Fruit fly (Drosophila melanogaster) whole organism, embryonic: ENCODE measurements around the gene S6KL.
A peak's percentile ranks its signal among the peaks of the same experiment; 100 is the strongest.

Experiments used
- ATbp ChIP-seq: fragments of 200-800 bp; sonication (Bioruptor generic); optimal IDR thresholded peaks from 2 replicates; lab custom pipeline; 2017; ENCODE audit warnings: missing biosample characterization, mild to moderate bottlenecking, missing genetic modification characterization, missing genetic modification reagents
- CG11456 ChIP-seq: fragments of 200-800 bp; sonication (Bioruptor generic); IDR thresholded peaks from 3 replicates; pipeline ENCODE4 v1.3.6; 2022; ENCODE audit warnings: missing biosample characterization, missing genetic modification characterization
- CG13287 ChIP-seq: fragments of 200-800 bp; sonication (Bioruptor generic); IDR thresholded peaks from 2 replicates; pipeline ENCODE4 v1.3.6; 2022; ENCODE audit warnings: missing biosample characterization, missing genetic modification characterization; ENCODE audit not compliant: partially characterized antibody
- CG16813 ChIP-seq: fragments of 200-800 bp; sonication (Bioruptor generic); IDR thresholded peaks from 3 replicates; pipeline ENCODE4 v1.3.6; 2022; ENCODE audit warnings: missing biosample characterization, missing genetic modification characterization; ENCODE audit not compliant: partially characterized antibody
- CG17186 ChIP-seq: fragments of 200-800 bp; sonication (Bioruptor generic); optimal IDR thresholded peaks from 3 replicates; lab custom pipeline; 2017; ENCODE audit warnings: missing biosample characterization, missing genetic modification reagents, missing genetic modification characterization
- CG17612 ChIP-seq: fragments of 200-800 bp; sonication (Bioruptor generic); IDR thresholded peaks from 2 replicates; pipeline ENCODE4 v1.3.6; 2022; ENCODE audit warnings: missing biosample characterization, missing genetic modification characterization
- CG18764 ChIP-seq: fragments of 200-800 bp; sonication (Bioruptor generic); optimal IDR thresholded peaks from 3 replicates; lab custom pipeline; 2016; ENCODE audit warnings: missing biosample characterization, missing genetic modification characterization
- CG30020 ChIP-seq: fragments of 200-800 bp; optimal IDR thresholded peaks from 2 replicates; lab custom pipeline; 2019; ENCODE audit warnings: missing biosample characterization, mild to moderate bottlenecking, missing genetic modification characterization, moderate library complexity
- CG30431 ChIP-seq: fragments of 200-800 bp; sonication (Bioruptor generic); optimal IDR thresholded peaks from 2 replicates; lab custom pipeline; 2017; ENCODE audit warnings: missing biosample characterization, missing genetic modification characterization
- CG31365 ChIP-seq: fragments of 200-800 bp; sonication (Bioruptor generic); optimal IDR thresholded peaks from 2 replicates; lab custom pipeline; 2018; ENCODE audit warnings: missing biosample characterization, mild to moderate bottlenecking, missing genetic modification characterization
- CG32772 ChIP-seq: fragments of 200-800 bp; sonication (Bioruptor generic); IDR thresholded peaks from 2 replicates; pipeline ENCODE4 v1.3.6; 2022; ENCODE audit warnings: missing biosample characterization, missing genetic modification characterization
- CG33557 ChIP-seq: fragments of 200-800 bp; sonication (Bioruptor generic); optimal IDR thresholded peaks from 2 replicates; lab custom pipeline; 2019; ENCODE audit warnings: missing biosample characterization, mild to moderate bottlenecking, missing genetic modification characterization, moderate library complexity
- CG34224 ChIP-seq: fragments of 200-800 bp; sonication (Bioruptor generic); IDR thresholded peaks from 3 replicates; pipeline ENCODE4 v1.3.6; 2022; ENCODE audit warnings: missing biosample characterization, missing genetic modification characterization; ENCODE audit not compliant: partially characterized antibody
- CG4360 ChIP-seq: fragments of 200-800 bp; sonication (Bioruptor generic); IDR thresholded peaks from 2 replicates; pipeline ENCODE4 v1.3.6; 2022; ENCODE audit warnings: missing biosample characterization, missing genetic modification characterization
- CG4424 ChIP-seq: fragments of 200-800 bp; sonication (Bioruptor generic); optimal IDR thresholded peaks from 3 replicates; lab custom pipeline; 2016; ENCODE audit warnings: missing biosample characterization, missing genetic modification characterization
- CG4707 ChIP-seq: fragments of 200-800 bp; sonication (Bioruptor generic); optimal IDR thresholded peaks from 2 replicates; lab custom pipeline; 2018; ENCODE audit warnings: missing biosample characterization, mild to moderate bottlenecking, missing genetic modification characterization, moderate library complexity
- CG6689 ChIP-seq: fragments of 200-800 bp; sonication (Bioruptor generic); IDR thresholded peaks from 2 replicates; pipeline ENCODE4 v1.3.6; 2022; ENCODE audit warnings: missing biosample characterization, missing genetic modification characterization
- CG8290 ChIP-seq, 3 experiments: fragments of 200-800 bp; sonication (Bioruptor generic); optimal IDR thresholded peaks; 2 replicates each; lab custom pipeline; 2016 to 2019; ENCODE audit warnings: missing biosample characterization in 3 of 3, missing genetic modification characterization in 3 of 3, mild to moderate bottlenecking in 2 of 3, moderate library complexity in 1 of 3
- CG8478 ChIP-seq: fragments of >200 bp; optimal IDR thresholded peaks from 2 replicates; lab custom pipeline; 2018
- CoRest ChIP-seq: fragments of 200-800 bp; sonication (Bioruptor generic); optimal IDR thresholded peaks from 3 replicates; lab custom pipeline; 2018; ENCODE audit warnings: missing biosample characterization, mild to moderate bottlenecking, missing genetic modification characterization, moderate library complexity
- Deaf1 ChIP-seq: fragments of 200-800 bp; optimal IDR thresholded peaks from 3 replicates; lab custom pipeline; 2019; ENCODE audit warnings: missing biosample characterization, mild to moderate bottlenecking, missing genetic modification characterization, moderate library complexity
- ERR ChIP-seq: fragments of 200-800 bp; sonication (Bioruptor generic); optimal IDR thresholded peaks from 2 replicates; lab custom pipeline; 2016; ENCODE audit warnings: missing biosample characterization, missing genetic modification characterization
- HHEX ChIP-seq: fragments of 200-800 bp; sonication (Bioruptor generic); optimal IDR thresholded peaks from 3 replicates; lab custom pipeline; 2017; ENCODE audit warnings: missing biosample characterization, mild to moderate bottlenecking, missing genetic modification characterization, missing genetic modification reagents
- HmgD ChIP-seq: fragments of 200-800 bp; sonication (Bioruptor generic); optimal IDR thresholded peaks from 3 replicates; lab custom pipeline; 2016; ENCODE audit warnings: missing biosample characterization, missing genetic modification characterization
- HmgZ ChIP-seq: fragments of 200-800 bp; sonication (Bioruptor generic); optimal IDR thresholded peaks from 2 replicates; lab custom pipeline; 2018; ENCODE audit warnings: missing biosample characterization, mild to moderate bottlenecking, missing genetic modification characterization
- Hr78 ChIP-seq, 2 experiments: fragments of 200-800 bp in 1 of 2; fragments of >200 bp in 1 of 2; sonication (Bioruptor generic) in 1 of 2; optimal IDR thresholded peaks; 2 replicates each; lab custom pipeline; 2017 to 2019; ENCODE audit warnings: missing biosample characterization in 2 of 2, missing genetic modification characterization in 2 of 2, mild to moderate bottlenecking in 1 of 2, moderate library complexity in 1 of 2
- Lim3 ChIP-seq: fragments of 200-800 bp; sonication (Bioruptor generic); IDR thresholded peaks from 2 replicates; pipeline ENCODE4 v1.3.6; 2022; ENCODE audit warnings: missing biosample characterization, missing genetic modification characterization
- MBD-R2 ChIP-seq: fragments of 200-800 bp; sonication (Bioruptor generic); IDR thresholded peaks from 2 replicates; pipeline ENCODE4 v1.3.6; 2022; ENCODE audit warnings: missing biosample characterization, missing genetic modification characterization
- MTF-1 ChIP-seq: fragments of 200-800 bp; sonication (Bioruptor generic); optimal IDR thresholded peaks from 2 replicates; lab custom pipeline; 2018; ENCODE audit warnings: missing biosample characterization, mild to moderate bottlenecking, missing genetic modification characterization, borderline replicate concordance
- Med ChIP-seq: fragments of 200-800 bp; sonication (Bioruptor generic); peaks from one replicate; lab custom pipeline; 2016; ENCODE audit warnings: missing biosample characterization, missing genetic modification characterization, mild to moderate bottlenecking, inconsistent platforms, moderate library complexity
- Myb ChIP-seq: fragments of 200-800 bp; sonication (Bioruptor generic); optimal IDR thresholded peaks from 2 replicates; lab custom pipeline; 2016; ENCODE audit warnings: missing biosample characterization, missing genetic modification characterization
- Oli ChIP-seq: fragments of 200-800 bp; sonication (Bioruptor generic); optimal IDR thresholded peaks from 2 replicates; lab custom pipeline; 2018; ENCODE audit warnings: missing biosample characterization, mild to moderate bottlenecking, missing genetic modification characterization, moderate library complexity
- Poxn ChIP-seq: fragments of 200-800 bp; sonication (Bioruptor generic); IDR thresholded peaks from 2 replicates; pipeline ENCODE4 v1.3.6; 2022; ENCODE audit warnings: missing biosample characterization, missing genetic modification characterization
- Trl ChIP-seq, 3 experiments: fragments of >200 bp in 2 of 3; fragments of 200-800 bp in 1 of 3; sonication (Bioruptor generic) in 1 of 3; optimal IDR thresholded peaks; 2 replicates in 1 of 3; 3 replicates in 2 of 3; lab custom pipeline; 2016 to 2017; ENCODE audit warnings: missing biosample characterization in 1 of 3, missing genetic modification characterization in 1 of 3
- Xbp1 ChIP-seq: fragments of 200-800 bp; sonication (Bioruptor generic); optimal IDR thresholded peaks from 3 replicates; lab custom pipeline; 2016; ENCODE audit warnings: missing biosample characterization, mild to moderate bottlenecking, missing genetic modification characterization
- bowl ChIP-seq: fragments of 200-800 bp; sonication (Bioruptor generic); IDR thresholded peaks from 2 replicates; pipeline ENCODE4 v1.3.6; 2022; ENCODE audit warnings: missing biosample characterization, missing genetic modification characterization
- cg ChIP-seq: fragments of 200-800 bp; sonication (Bioruptor generic); optimal IDR thresholded peaks from 3 replicates; lab custom pipeline; 2019; ENCODE audit warnings: missing biosample characterization, mild to moderate bottlenecking, missing genetic modification characterization, moderate library complexity
- chif ChIP-seq, 2 experiments: fragments of 200-800 bp; sonication (Bioruptor generic); optimal IDR thresholded peaks; 3 replicates each; lab custom pipeline; 2016; ENCODE audit warnings: missing biosample characterization in 2 of 2, missing genetic modification characterization in 2 of 2
- dati ChIP-seq: fragments of 200-800 bp; sonication (Bioruptor generic); IDR thresholded peaks from 2 replicates; pipeline ENCODE4 v1.3.6; 2022; ENCODE audit warnings: missing biosample characterization, missing genetic modification characterization
- ems ChIP-seq: fragments of 200-800 bp; sonication (Bioruptor generic); optimal IDR thresholded peaks from 3 replicates; lab custom pipeline; 2016; ENCODE audit warnings: missing biosample characterization, missing genetic modification characterization
- eve ChIP-seq, 2 experiments: fragments of >200 bp; optimal IDR thresholded peaks; 2 replicates each; lab custom pipeline; 2017; ENCODE audit warnings: missing biosample characterization in 2 of 2, missing genetic modification characterization in 2 of 2
- fd102C ChIP-seq: fragments of 200-800 bp; sonication (Bioruptor generic); optimal IDR thresholded peaks from 2 replicates; lab custom pipeline; 2018; ENCODE audit warnings: missing biosample characterization, mild to moderate bottlenecking, missing genetic modification characterization, moderate library complexity
- fru ChIP-seq: fragments of >200 bp; optimal IDR thresholded peaks from 2 replicates; lab custom pipeline; 2017
- gfzf ChIP-seq: fragments of 200-800 bp; sonication (Bioruptor generic); optimal IDR thresholded peaks from 2 replicates; lab custom pipeline; 2016; ENCODE audit warnings: missing biosample characterization, mild to moderate bottlenecking, missing genetic modification characterization, moderate library complexity
- inv ChIP-seq: fragments of 200-800 bp; sonication (Bioruptor generic); IDR thresholded peaks from 2 replicates; pipeline ENCODE4 v1.3.6; 2022; ENCODE audit warnings: missing biosample characterization, missing genetic modification characterization; ENCODE audit not compliant: partially characterized antibody
- kay ChIP-seq: fragments of 200-800 bp; sonication (Bioruptor generic); optimal IDR thresholded peaks from 2 replicates; lab custom pipeline; 2016; ENCODE audit warnings: missing biosample characterization, missing genetic modification characterization
- p53 ChIP-seq: fragments of 200-800 bp; sonication (Bioruptor generic); optimal IDR thresholded peaks from 2 replicates; lab custom pipeline; 2016; ENCODE audit warnings: missing biosample characterization, missing genetic modification characterization
- sr ChIP-seq: fragments of 200-800 bp; sonication (Bioruptor generic); IDR thresholded peaks from 3 replicates; pipeline ENCODE4 v1.3.6; 2022; ENCODE audit warnings: missing biosample characterization, missing genetic modification characterization
- vvl ChIP-seq: fragments of 200-800 bp; sonication (Bioruptor generic); IDR thresholded peaks from 2 replicates; pipeline ENCODE4 v1.3.6; 2022; ENCODE audit warnings: missing biosample characterization, missing genetic modification characterization

S6KL gene

dm6 chrX:18814373-18814772 lies 26.1 kb downstream of the S6KL start (continued):
- TF ChIP-seq Myb (no peak), CG33557 (GFP tag; lab: Kevin White, UChicago) (no peak), Poxn (GFP tag; lab: Robert Waterston, UW) (no peak), CG4707 (GFP tag; lab: Kevin White, UChicago) (no peak), CG4360 (GFP tag; lab: Robert Waterston, UW) (peak; percentile 71), ATbp (GFP tag; lab: Kevin White, UChicago) (no peak), bowl (GFP tag; lab: Robert Waterston, UW) (no peak), ems (GFP tag; lab: Kevin White, UChicago) (no peak), fru (lab: Kevin White, UChicago) (no peak), cg (peak; percentile 70), inv (GFP tag; lab: Robert Waterston, UW) (no peak), Lim3 (GFP tag; lab: Robert Waterston, UW) (no peak), HHEX (GFP tag; lab: Kevin White, UChicago) (no peak), ERR (GFP tag; lab: Kevin White, UChicago) (no peak), Oli (tag; lab: Kevin White, UChicago) (no peak), gfzf (GFP tag; lab: Kevin White, UChicago) (no peak), CG32772 (no peak), CG8478 (no peak), CG11456 (GFP tag; lab: Robert Waterston, UW) (no peak), CG8290 (GFP tag; optimal IDR thresholded peaks at IDR 0.05; lab: Kevin White, UChicago) (no peak), CG8290 (tag; optimal IDR thresholded peaks at IDR 0.05; lab: Kevin White, UChicago) (peak in 1 of 2 experiments; percentile 14), sr (GFP tag; lab: Robert Waterston, UW) (peak; percentile 8; the same call in 1 of the 3 replicates), Med (GFP tag; lab: Kevin White, UChicago) (peak; percentile 42), kay (no peak), CG13287 (GFP tag; lab: Robert Waterston, UW) (no peak), dati (GFP tag; lab: Robert Waterston, UW) (no peak), Hr78 (GFP tag; optimal IDR thresholded peaks at IDR 0.05; lab: Kevin White, UChicago) (no peak), HmgZ (tag; lab: Kevin White, UChicago) (no peak), p53 (no peak), Deaf1 (peak; percentile 6), MTF-1 (no peak), CG4424 (no peak), Trl (optimal IDR thresholded peaks at IDR 0.05; lab: Kevin White, UChicago) (peak in 1 of 2 experiments; percentile 32), Trl (GFP tag; optimal IDR thresholded peaks at IDR 0.05; lab: Kevin White, UChicago) (no peak)
- TF ChIP-seq, all 482 proteins: peak for 12

- peak; percentile 96 for TF ChIP-seq CG8290 (GFP tag; optimal IDR thresholded peaks at IDR 0.05; lab: Kevin White, UChicago)
- TF ChIP-seq CG8290 (tag; optimal IDR thresholded peaks at IDR 0.05; lab: Kevin White, UChicago): peak; percentile 78 to 99
- TF ChIP-seq CG17612 (GFP tag; lab: Robert Waterston, UW): peak; percentile 77
- no peak for TF ChIP-seq HmgD (GFP tag; lab: Kevin White, UChicago)
- TF ChIP-seq CG16813 (GFP tag; lab: Robert Waterston, UW): no peak
- no peak for TF ChIP-seq CG30431 (GFP tag; lab: Kevin White, UChicago)
- TF ChIP-seq, all 482 proteins: peak for 2
Measured at dm6 chrX:18814944-18815343, 26.7 kb downstream of the S6KL start.

- TF ChIP-seq CG6689 (GFP tag; lab: Robert Waterston, UW) (no peak), CG31365 (tag; lab: Kevin White, UChicago) (no peak), CoRest (tag; lab: Kevin White, UChicago) (peak; percentile 19), eve (GFP tag; optimal IDR thresholded peaks at IDR 0.05; lab: Kevin White, UChicago) (no peak), fd102C (GFP tag; lab: Kevin White, UChicago) (no peak), CG30020 (tag; lab: Kevin White, UChicago) (peak; percentile 25), vvl (GFP tag; lab: Robert Waterston, UW) (0 out of 2 replicates have a peak, but pooled peaks have one; percentile 14), CG18764 (GFP tag; lab: Kevin White, UChicago) (no peak), CG17186 (GFP tag; lab: Kevin White, UChicago) (peak; percentile 46), CG16813 (GFP tag; lab: Robert Waterston, UW) (peak; percentile 57), MBD-R2 (peak; percentile 78), CG34224 (peak; percentile 73; the same call in 2 of the 3 replicates), inv (GFP tag; lab: Robert Waterston, UW) (peak; percentile 52), Xbp1 (peak; percentile 3), chif (GFP tag; optimal IDR thresholded peaks at IDR 0.05; lab: Kevin White, UChicago) (no peak)
Measured at dm6 chrX:18830396-18830795, 42.1 kb downstream of the S6KL start, which contains the start of gene CG7101. TSS of gene CG7101 (plus strand) at chrX:18830591.
